Worm (Caenorhabditis elegans) whole organism, L1 larva: ENCODE measurements around the gene M01F1.9.

Experiments used
- F16B12.6 ChIP-seq: fragments of 150-350 bp; optimal IDR thresholded peaks from 2 replicates; lab custom pipeline; 2014; ENCODE audit warnings: missing biosample characterization, missing genetic modification characterization
- Y116A8C.19 ChIP-seq: sonication (generic microtip); optimal IDR thresholded peaks from 2 replicates; lab custom pipeline; 2016; ENCODE audit warnings: missing compliant biosample characterization, missing genetic modification characterization, borderline replicate concordance
- aha-1 ChIP-seq: fragments of 150-350 bp; optimal IDR thresholded peaks from 2 replicates; lab custom pipeline; 2014; ENCODE audit warnings: missing biosample characterization, missing genetic modification characterization
- blmp-1 ChIP-seq: fragments of 150-350 bp; optimal IDR thresholded peaks from 2 replicates; lab custom pipeline; 2014; ENCODE audit warnings: missing biosample characterization, missing genetic modification characterization
- ceh-88 ChIP-seq: fragments of 200-800 bp; sonication (Bioruptor generic); IDR thresholded peaks from 2 replicates; pipeline ENCODE4 v1.3.6; 2022; ENCODE audit warnings: missing genetic modification characterization, missing compliant biosample characterization
- ceh-90 ChIP-seq: sonication (generic microtip); optimal IDR thresholded peaks from 2 replicates; lab custom pipeline; 2016; ENCODE audit warnings: missing genetic modification characterization, missing compliant biosample characterization
- efl-3 ChIP-seq: fragments of 200-800 bp; sonication (Bioruptor generic); optimal IDR thresholded peaks from 2 replicates; lab custom pipeline; 2018; ENCODE audit warnings: mild to moderate bottlenecking, missing genetic modification characterization, missing compliant biosample characterization
- egl-13 ChIP-seq: sonication (generic microtip); optimal IDR thresholded peaks from 2 replicates; lab custom pipeline; 2016; ENCODE audit warnings: missing genotype, missing genetic modification reagents, missing genetic modification characterization, missing compliant biosample characterization
- egl-27 ChIP-seq, 2 experiments: fragments of 150-350 bp in 1 of 2; sonication (generic microtip); optimal IDR thresholded peaks; 3 replicates each; lab custom pipeline; 2017 to 2018; ENCODE audit warnings: missing biosample characterization in 2 of 2, missing genetic modification characterization in 2 of 2, missing genetic modification reagents in 2 of 2
- elt-3 ChIP-seq, 6 experiments: fragments of 150-350 bp in 1 of 6; sonication (generic microtip); optimal IDR thresholded peaks; 2 replicates each; lab custom pipeline; 2017 to 2018; ENCODE audit warnings: missing biosample characterization in 6 of 6, missing genetic modification characterization in 6 of 6, inconsistent platforms in 1 of 6
- ets-5 ChIP-seq: fragments of 200-800 bp; sonication (Bioruptor generic); IDR thresholded peaks from 2 replicates; pipeline ENCODE4 v1.3.6; 2022; ENCODE audit warnings: missing genetic modification characterization, missing compliant biosample characterization
- fkh-10 ChIP-seq: sonication (generic microtip); optimal IDR thresholded peaks from 2 replicates; lab custom pipeline; 2017; ENCODE audit warnings: missing biosample characterization, missing genetic modification reagents, missing genetic modification characterization
- fkh-8 ChIP-seq: sonication (generic microtip); optimal IDR thresholded peaks from 2 replicates; lab custom pipeline; 2016; ENCODE audit warnings: mild to moderate bottlenecking, missing genetic modification characterization, missing compliant biosample characterization
- fos-1 ChIP-seq: fragments of 150-350 bp; optimal IDR thresholded peaks from 2 replicates; lab custom pipeline; 2014; ENCODE audit warnings: missing biosample characterization, missing genetic modification characterization
- hlh-17 ChIP-seq: fragments of 200-800 bp; sonication (Bioruptor generic); optimal IDR thresholded peaks from 2 replicates; lab custom pipeline; 2018; ENCODE audit warnings: missing genetic modification characterization, mild to moderate bottlenecking, missing compliant biosample characterization, moderate library complexity, borderline replicate concordance
- irx-1 ChIP-seq: sonication (generic microtip); optimal IDR thresholded peaks from 2 replicates; lab custom pipeline; 2016; ENCODE audit warnings: missing genetic modification characterization, missing compliant biosample characterization
- isw-1 ChIP-seq: fragments of 200-800 bp; sonication (Bioruptor generic); IDR thresholded peaks from 2 replicates; pipeline ENCODE4 v1.3.6; 2022; ENCODE audit warnings: missing genetic modification characterization, missing compliant biosample characterization
- jun-1 ChIP-seq: fragments of 150-350 bp; optimal IDR thresholded peaks from 2 replicates; lab custom pipeline; 2014; ENCODE audit warnings: missing biosample characterization, missing genetic modification reagents, missing genetic modification characterization
- lin-15B ChIP-seq: fragments of 150-350 bp; sonication (generic microtip); optimal IDR thresholded peaks from 3 replicates; lab custom pipeline; 2014; ENCODE audit warnings: missing biosample characterization, missing genetic modification characterization
- lin-35 ChIP-seq, 2 experiments: fragments of 150-350 bp; optimal IDR thresholded peaks; 2 replicates each; lab custom pipeline; 2014; ENCODE audit warnings: missing biosample characterization in 2 of 2, missing genetic modification characterization in 2 of 2, missing genetic modification reagents in 2 of 2
- mab-9 ChIP-seq: fragments of 200-800 bp; sonication (Bioruptor generic); IDR thresholded peaks from 2 replicates; pipeline ENCODE4 v1.3.6; 2022; ENCODE audit warnings: missing genetic modification reagents, missing genetic modification characterization, missing compliant biosample characterization
- mef-2 ChIP-seq: fragments of 150-350 bp; optimal IDR thresholded peaks from 2 replicates; lab custom pipeline; 2014; ENCODE audit warnings: missing biosample characterization, missing genetic modification characterization
- mep-1 ChIP-seq: fragments of 150-350 bp; optimal IDR thresholded peaks from 2 replicates; lab custom pipeline; 2014; ENCODE audit warnings: missing biosample characterization, missing genetic modification characterization
- nhr-28 ChIP-seq: fragments of 150-350 bp; optimal IDR thresholded peaks from 2 replicates; lab custom pipeline; 2014; ENCODE audit warnings: missing biosample characterization, missing genetic modification characterization
- nhr-47 ChIP-seq: sonication (generic microtip); optimal IDR thresholded peaks from 2 replicates; lab custom pipeline; 2016; ENCODE audit warnings: mild to moderate bottlenecking, missing genetic modification characterization, moderate library complexity, missing compliant biosample characterization
- nhr-77 ChIP-seq: fragments of 150-350 bp; optimal IDR thresholded peaks from 2 replicates; lab custom pipeline; 2014; ENCODE audit warnings: missing biosample characterization, missing genetic modification characterization
- nhr-85 ChIP-seq: sonication (generic microtip); peaks from one replicate; lab custom pipeline; 2016; ENCODE audit warnings: missing genetic modification characterization, inconsistent platforms, missing compliant biosample characterization
- pag-3 ChIP-seq: sonication (generic microtip); optimal IDR thresholded peaks from 2 replicates; lab custom pipeline; 2017; ENCODE audit warnings: missing genetic modification characterization, mild to moderate bottlenecking, missing compliant biosample characterization, antibody characterized with exemption, borderline replicate concordance; ENCODE audit not compliant: insufficient read depth
- pax-3 ChIP-seq: fragments of 200-800 bp; sonication (Bioruptor generic); optimal IDR thresholded peaks from 2 replicates; lab custom pipeline; 2018; ENCODE audit warnings: mild to moderate bottlenecking, missing genetic modification characterization, moderate library complexity, missing compliant biosample characterization
- pqm-1 ChIP-seq: sonication (generic microtip); optimal IDR thresholded peaks from 3 replicates; lab custom pipeline; 2017; ENCODE audit warnings: missing biosample characterization, missing genetic modification characterization
- skn-1 ChIP-seq: fragments of 150-350 bp; optimal IDR thresholded peaks from 2 replicates; lab custom pipeline; 2014; ENCODE audit warnings: missing biosample characterization, missing genetic modification characterization
- snpc-4 ChIP-seq: fragments of 150-350 bp; optimal IDR thresholded peaks from 2 replicates; lab custom pipeline; 2014; ENCODE audit warnings: missing biosample characterization, missing genetic modification characterization
- snu-23 ChIP-seq: sonication (generic microtip); optimal IDR thresholded peaks from 2 replicates; lab custom pipeline; 2016; ENCODE audit warnings: missing genetic modification characterization, missing compliant biosample characterization
- sptf-1 ChIP-seq: fragments of 150-350 bp; optimal IDR thresholded peaks from 2 replicates; lab custom pipeline; 2014; ENCODE audit warnings: missing biosample characterization, missing genetic modification characterization
- sup-37 ChIP-seq: fragments of 200-800 bp; sonication (Bioruptor generic); optimal IDR thresholded peaks from 2 replicates; lab custom pipeline; 2018; ENCODE audit warnings: mild to moderate bottlenecking, missing genetic modification characterization, missing compliant biosample characterization
- swsn-7 ChIP-seq: sonication (generic microtip); optimal IDR thresholded peaks from 2 replicates; lab custom pipeline; 2016; ENCODE audit warnings: missing genetic modification characterization, missing compliant biosample characterization
- unc-30 ChIP-seq: sonication (generic microtip); optimal IDR thresholded peaks from 2 replicates; lab custom pipeline; 2017; ENCODE audit warnings: missing biosample characterization, missing genetic modification characterization
- unc-86 ChIP-seq: sonication (generic microtip); optimal IDR thresholded peaks from 2 replicates; lab custom pipeline; 2016; ENCODE audit warnings: missing genetic modification characterization, missing compliant biosample characterization
- xbp-1 ChIP-seq: sonication (generic microtip); optimal IDR thresholded peaks from 2 replicates; lab custom pipeline; 2016; ENCODE audit warnings: missing genetic modification characterization, missing compliant biosample characterization
- zag-1 ChIP-seq: fragments of 150-350 bp; optimal IDR thresholded peaks from 2 replicates; lab custom pipeline; 2014; ENCODE audit warnings: missing biosample characterization, missing genetic modification characterization
- ztf-11 ChIP-seq, 2 experiments: sonication (generic microtip); optimal IDR thresholded peaks; 2 replicates each; lab custom pipeline; 2016 to 2017; ENCODE audit warnings: missing genetic modification characterization in 2 of 2, missing biosample characterization in 1 of 2, missing compliant biosample characterization in 1 of 2
- ztf-4 ChIP-seq: fragments of 150-350 bp; optimal IDR thresholded peaks from 2 replicates; lab custom pipeline; 2014; ENCODE audit warnings: missing biosample characterization, missing genetic modification characterization

The M01F1.9 gene

DNA sequence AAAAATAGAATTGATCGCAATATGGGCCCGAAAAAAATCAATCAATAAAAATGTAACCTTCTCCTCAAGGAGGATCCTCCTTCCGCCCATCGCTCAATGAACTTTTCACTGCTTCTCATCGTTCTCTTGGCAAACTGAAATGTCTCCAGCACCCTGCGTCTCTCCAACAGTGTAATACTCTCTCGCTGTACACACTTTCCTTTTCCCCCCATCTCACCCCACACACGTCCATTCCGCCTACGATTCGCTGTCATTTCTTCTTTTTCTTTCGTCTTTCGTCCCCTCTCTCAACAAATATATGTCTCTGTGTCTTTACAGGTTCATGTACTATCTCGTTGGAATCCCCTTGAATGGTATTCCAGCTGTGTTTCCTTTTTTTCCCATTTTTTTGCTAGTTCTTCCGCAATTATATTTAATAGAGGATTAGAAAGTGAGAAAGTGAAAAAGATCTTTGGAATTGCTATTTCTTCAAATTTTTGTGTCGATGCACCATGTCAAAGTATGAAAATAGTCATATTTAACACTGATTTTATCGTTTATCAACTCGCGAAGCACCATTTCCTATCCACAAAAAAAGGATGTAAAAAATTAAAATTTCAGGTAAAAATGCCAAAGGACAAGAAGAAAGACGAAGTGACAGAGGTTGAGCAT, 27.3 kb downstream of the M01F1.9 start, which contains the start of gene rsu-1 (continued):
- TF ChIP-seq snu-23 (peak; percentile 83), pag-3 (tag; lab: Kevin White, UChicago) (no peak), ztf-4 (tag; lab: Kevin White, UChicago) (no peak), pqm-1 (tag; lab: Kevin White, UChicago) (no peak), mep-1 (peak; percentile 71), ztf-11 (tag; optimal IDR thresholded peaks at IDR 0.05; lab: Kevin White, UChicago) (peak in 1 of 2 experiments; percentile 49), pax-3 (tag; lab: Kevin White, UChicago) (no peak), irx-1 (tag; lab: Kevin White, UChicago) (no peak), fkh-10 (GFP tag; lab: Kevin White, UChicago) (no peak), F16B12.6 (peak; percentile 2), Y116A8C.19 (tag; lab: Kevin White, UChicago) (no peak), nhr-28 (tag; lab: Kevin White, UChicago) (no peak), sptf-1 (tag; lab: Kevin White, UChicago) (no peak), efl-3 (GFP tag; lab: Kevin White, UChicago) (no peak), fos-1 (tag; lab: Kevin White, UChicago) (peak; percentile 11), skn-1 (tag; lab: Kevin White, UChicago) (no peak), blmp-1 (tag; lab: Kevin White, UChicago) (peak; percentile 95), swsn-7 (peak; percentile 64), xbp-1 (tag; lab: Kevin White, UChicago) (peak; percentile 69), egl-13 (tag; lab: Kevin White, UChicago) (no peak), egl-27 (tag; optimal IDR thresholded peaks at IDR 0.05; lab: Kevin White, UChicago) (peak in 1 of 2 experiments; percentile 18), lin-15B (tag; lab: Kevin White, UChicago) (no peak), mef-2 (tag; lab: Kevin White, UChicago) (no peak), nhr-77 (tag; lab: Kevin White, UChicago) (peak; percentile 54), hlh-17 (no peak), elt-3 (tag; optimal IDR thresholded peaks at IDR 0.05; lab: Kevin White, UChicago) (peak in 1 of 6 experiments; percentile 15), jun-1 (peak; percentile 53), zag-1 (tag; lab: Kevin White, UChicago) (no peak), nhr-47 (peak; percentile 57), sup-37 (no peak), isw-1 (GFP tag; lab: Robert Waterston, UW) (no peak), mab-9 (GFP tag; lab: Robert Waterston, UW) (no peak), fkh-8 (tag; lab: Kevin White, UChicago) (no peak), lin-35 (GFP tag; optimal IDR thresholded peaks at IDR 0.05; lab: Kevin White, UChicago) (peak; percentile 37 to 42), snpc-4 (tag; lab: Kevin White, UChicago) (no peak), aha-1 (no peak), ceh-88 (GFP tag; lab: Robert Waterston, UW) (no peak), ets-5 (GFP tag; lab: Robert Waterston, UW) (no peak), unc-86 (tag; lab: Kevin White, UChicago) (no peak), unc-30 (tag; lab: Kevin White, UChicago) (no peak), nhr-85 (tag; lab: Kevin White, UChicago) (peak; percentile 46)

DNA sequence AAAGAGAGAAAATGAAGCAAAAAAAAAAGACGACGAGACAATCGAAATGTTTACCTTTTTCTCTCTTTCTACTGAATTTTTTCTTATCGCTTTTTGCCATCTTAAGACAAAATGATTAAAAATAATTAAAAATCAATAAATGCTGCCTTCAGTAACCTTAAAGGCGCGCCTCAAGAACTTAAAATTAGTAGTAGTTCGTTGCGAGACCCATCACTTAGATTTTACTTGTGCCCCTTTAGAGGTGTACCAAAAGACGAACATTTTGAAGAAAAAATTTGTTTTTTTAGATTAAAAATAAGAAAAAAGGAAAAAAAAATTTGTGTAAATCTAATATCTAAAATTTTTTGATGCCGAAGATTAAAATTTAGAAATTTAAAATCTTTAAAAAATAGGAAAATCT, 27.9 kb downstream of the M01F1.9 start:
- TF ChIP-seq sptf-1 (tag; lab: Kevin White, UChicago) (no peak), ceh-90 (no peak)
